Fruit fly (Drosophila melanogaster) whole organism, pupa: Measurements from ENCODE around the gene PGRP-LD.

Experiments
- CG10348 ChIP-seq: fragments of 200-800 bp; sonication (Bioruptor generic); IDR thresholded peaks from 2 replicates; pipeline ENCODE4 v1.3.6; 2022; ENCODE audit warnings: missing biosample characterization, missing genetic modification characterization
- CG12605 ChIP-seq: fragments of 200-800 bp; sonication (Bioruptor generic); IDR thresholded peaks from 2 replicates; pipeline ENCODE4 v1.3.6; 2022; ENCODE audit warnings: missing biosample characterization, missing genetic modification characterization
- CG13204 ChIP-seq: fragments of 200-800 bp; sonication (Bioruptor generic); optimal IDR thresholded peaks from 2 replicates; lab custom pipeline; 2018; ENCODE audit warnings: missing biosample characterization, mild to moderate bottlenecking, missing genetic modification characterization, moderate library complexity
- CG14655 ChIP-seq: fragments of 200-800 bp; sonication (Bioruptor generic); optimal IDR thresholded peaks from 3 replicates; lab custom pipeline; 2017; ENCODE audit warnings: mild to moderate bottlenecking, missing biosample characterization, missing genetic modification reagents, missing genetic modification characterization
- CG15710 ChIP-seq: fragments of 200-800 bp; sonication (Bioruptor generic); optimal IDR thresholded peaks from 2 replicates; lab custom pipeline; 2018; ENCODE audit warnings: missing biosample characterization, mild to moderate bottlenecking, missing genetic modification characterization, moderate library complexity
- CG17806 ChIP-seq: fragments of 200-800 bp; sonication (Bioruptor generic); optimal IDR thresholded peaks from 2 replicates; lab custom pipeline; 2018; ENCODE audit warnings: missing biosample characterization, mild to moderate bottlenecking, missing genetic modification characterization, moderate library complexity
- CG32121 ChIP-seq: fragments of 200-800 bp; sonication (Bioruptor generic); IDR thresholded peaks from 2 replicates; pipeline ENCODE4 v1.3.6; 2022; ENCODE audit warnings: missing biosample characterization, missing genetic modification characterization
- CG34367 ChIP-seq: fragments of 200-800 bp; sonication (Bioruptor generic); optimal IDR thresholded peaks from 2 replicates; lab custom pipeline; 2018; ENCODE audit warnings: missing biosample characterization, mild to moderate bottlenecking, missing genetic modification characterization
- CG4496 ChIP-seq: fragments of 200-800 bp; sonication (Bioruptor generic); IDR thresholded peaks from 3 replicates; pipeline ENCODE4 v1.3.6; 2022; ENCODE audit warnings: missing biosample characterization, missing genetic modification characterization
- CG8159 ChIP-seq: fragments of 200-800 bp; sonication (Bioruptor generic); optimal IDR thresholded peaks from 3 replicates; lab custom pipeline; 2018; ENCODE audit warnings: missing biosample characterization, mild to moderate bottlenecking, missing genetic modification characterization, moderate library complexity
- CG8301 ChIP-seq: fragments of 200-800 bp; sonication (Bioruptor generic); optimal IDR thresholded peaks from 2 replicates; lab custom pipeline; 2018; ENCODE audit warnings: missing biosample characterization, mild to moderate bottlenecking, missing genetic modification characterization
- CG9948 ChIP-seq: fragments of 200-800 bp; sonication (Bioruptor generic); optimal IDR thresholded peaks from 2 replicates; lab custom pipeline; 2018; ENCODE audit warnings: missing biosample characterization, mild to moderate bottlenecking, missing genetic modification characterization, moderate library complexity
- D1 ChIP-seq: fragments of 200-800 bp; sonication (Bioruptor generic); optimal IDR thresholded peaks from 2 replicates; lab custom pipeline; 2018; ENCODE audit warnings: missing biosample characterization, mild to moderate bottlenecking, missing genetic modification characterization, moderate library complexity
- EcR ChIP-seq: fragments of 200-800 bp; sonication (Bioruptor generic); optimal IDR thresholded peaks from 3 replicates; lab custom pipeline; 2019; ENCODE audit warnings: missing biosample characterization, missing genetic modification characterization, mild to moderate bottlenecking, moderate library complexity, missing genetic modification reagents
- Ets98B ChIP-seq: fragments of 200-800 bp; sonication (Bioruptor generic); IDR thresholded peaks from 2 replicates; pipeline ENCODE4 v1.3.6; 2022; ENCODE audit warnings: missing biosample characterization, missing genetic modification characterization
- Pif1A ChIP-seq: fragments of 200-800 bp; sonication (Bioruptor generic); optimal IDR thresholded peaks from 3 replicates; lab custom pipeline; 2016; ENCODE audit warnings: missing biosample characterization, missing genetic modification characterization
- Pif1B ChIP-seq: fragments of 200-800 bp; sonication (Bioruptor generic); optimal IDR thresholded peaks from 3 replicates; lab custom pipeline; 2016; ENCODE audit warnings: missing biosample characterization, missing genetic modification characterization
- Snoo ChIP-seq: fragments of 200-800 bp; sonication (Bioruptor generic); optimal IDR thresholded peaks from 3 replicates; lab custom pipeline; 2017; ENCODE audit warnings: missing biosample characterization, mild to moderate bottlenecking, missing genetic modification characterization, inconsistent platforms
- fd96Ca ChIP-seq: fragments of 200-800 bp; sonication (Bioruptor generic); IDR thresholded peaks from 3 replicates; pipeline ENCODE4 v1.3.6; 2022; ENCODE audit warnings: missing biosample characterization, missing genetic modification characterization
- gl ChIP-seq: fragments of 200-800 bp; sonication (Bioruptor generic); optimal IDR thresholded peaks from 2 replicates; lab custom pipeline; 2018; ENCODE audit warnings: missing biosample characterization, mild to moderate bottlenecking, missing genetic modification characterization
- rn ChIP-seq: fragments of 200-800 bp; sonication (Bioruptor generic); IDR thresholded peaks from 2 replicates; pipeline ENCODE4 v1.3.6; 2022; ENCODE audit warnings: missing biosample characterization, missing genetic modification characterization

PGRP-LD gene

DNA sequence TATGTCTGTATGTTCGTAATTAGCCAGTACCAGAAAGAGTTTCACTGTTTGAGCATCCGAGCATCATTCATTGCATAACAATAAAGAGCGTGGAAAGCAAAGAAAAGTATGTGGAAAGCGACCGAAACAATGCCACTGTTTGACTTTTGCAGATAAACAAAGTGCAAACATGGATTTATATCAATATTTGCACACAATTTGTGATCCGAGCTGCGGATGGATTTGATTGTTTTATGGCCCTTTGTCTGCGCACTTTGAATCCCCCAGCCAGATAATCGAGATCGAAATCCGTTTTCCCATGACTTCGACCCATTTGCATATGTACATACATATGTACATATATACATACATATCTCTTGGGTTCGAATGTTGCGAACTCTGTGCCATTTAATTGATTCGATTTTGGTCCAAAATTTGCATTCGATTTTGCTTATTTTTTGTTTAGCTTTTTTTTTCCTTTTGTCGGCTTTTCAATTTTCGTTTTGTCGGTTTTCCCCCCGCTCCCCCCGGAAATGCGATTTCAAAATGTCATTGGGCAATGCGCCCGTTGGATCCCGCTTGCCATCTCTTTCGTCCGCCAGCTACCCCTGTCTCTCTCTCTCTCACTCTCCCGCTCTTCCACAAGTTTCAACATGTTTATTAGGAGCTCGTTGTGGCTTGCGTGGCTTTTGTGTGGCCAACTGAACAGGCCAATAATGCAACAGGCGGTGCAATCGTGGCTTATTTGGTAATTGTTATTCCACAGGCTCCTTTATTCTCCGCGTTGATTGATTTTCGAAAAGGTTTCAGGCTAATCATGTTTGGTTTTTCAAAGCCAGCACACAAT lies 5.6 kb downstream of the PGRP-LD start:
- TF ChIP-seq rn (GFP tag; lab: Robert Waterston, UW) (no peak), CG4496 (GFP tag; lab: Robert Waterston, UW) (peak; percentile 43; the same call in 1 of the 3 replicates), Snoo (no peak), CG32121 (0 out of 2 replicates have a peak, but pooled peaks have one; percentile 9), CG12605 (GFP tag; lab: Robert Waterston, UW) (0 out of 2 replicates have a peak, but pooled peaks have one; percentile 30), EcR (GFP tag; lab: Kevin White, UChicago) (no peak)

DNA sequence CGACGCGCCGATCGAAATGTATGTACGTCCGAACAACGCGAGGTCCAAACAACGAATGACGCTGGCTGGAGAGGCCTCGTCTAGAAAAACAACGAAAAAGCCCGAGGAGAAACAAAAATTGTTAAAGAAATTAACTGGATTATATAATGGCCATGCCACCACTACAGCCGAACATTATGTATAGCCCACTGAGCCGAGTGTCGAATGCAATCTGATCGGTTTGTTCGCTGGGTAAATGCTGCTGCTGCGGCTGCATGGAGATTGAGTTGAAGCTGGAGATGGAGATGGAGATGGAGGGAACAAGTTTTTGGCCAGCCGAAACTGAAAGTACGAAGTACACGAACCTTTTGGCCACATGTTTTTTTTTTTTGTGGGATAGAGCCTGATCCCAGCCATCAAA lies 6.8 kb downstream of the PGRP-LD start, which contains the start of gene Cralbp:
TSS of gene Cralbp (minus strand) at position 115 of the 400 bp plus-strand sequence.
- 0 out of 3 replicates have a peak, but pooled peaks have one; percentile 36 for TF ChIP-seq CG4496 (GFP tag; lab: Robert Waterston, UW)
- TF ChIP-seq CG9948: no peak
- TF ChIP-seq, all 21 proteins: peak for 1

DNA sequence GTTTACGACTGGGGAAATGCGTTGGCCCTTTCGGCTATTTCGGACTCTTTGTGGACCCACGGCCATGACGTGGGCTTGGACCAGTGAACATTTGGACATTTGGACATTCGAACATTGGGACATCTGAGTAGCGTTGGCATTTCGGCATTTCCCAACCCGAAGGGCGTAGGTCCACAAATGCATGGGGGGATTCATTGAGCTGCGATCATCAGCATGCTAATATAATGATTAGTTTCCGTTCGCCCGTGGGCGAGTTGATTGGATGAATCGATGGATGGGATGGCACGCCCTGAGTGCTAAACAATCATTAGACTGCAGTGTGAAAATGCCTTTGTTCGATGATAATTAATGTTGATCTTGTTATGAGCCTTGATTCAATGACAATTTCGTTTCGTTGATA lies 7.6 kb downstream of the PGRP-LD start:
- no peak for TF ChIP-seq EcR (GFP tag; lab: Kevin White, UChicago)
- TF ChIP-seq CG34367: no peak
- no peak for TF ChIP-seq CG13204 (GFP tag; lab: Kevin White, UChicago)
- TF ChIP-seq CG14655: no peak
- TF ChIP-seq D1: no peak
- TF ChIP-seq Pif1B (GFP tag; lab: Kevin White, UChicago): no peak
- TF ChIP-seq CG15710 (tag; lab: Kevin White, UChicago): no peak
- TF ChIP-seq CG8159 (tag; lab: Kevin White, UChicago): no peak
- no peak for TF ChIP-seq rn (GFP tag; lab: Robert Waterston, UW)
- TF ChIP-seq CG32121: no peak
- no peak for TF ChIP-seq Snoo
- no peak for TF ChIP-seq Pif1A
- TF ChIP-seq fd96Ca (GFP tag; lab: Robert Waterston, UW): no peak
- no peak for TF ChIP-seq gl (tag; lab: Kevin White, UChicago)
- TF ChIP-seq CG12605 (GFP tag; lab: Robert Waterston, UW): no peak

DNA sequence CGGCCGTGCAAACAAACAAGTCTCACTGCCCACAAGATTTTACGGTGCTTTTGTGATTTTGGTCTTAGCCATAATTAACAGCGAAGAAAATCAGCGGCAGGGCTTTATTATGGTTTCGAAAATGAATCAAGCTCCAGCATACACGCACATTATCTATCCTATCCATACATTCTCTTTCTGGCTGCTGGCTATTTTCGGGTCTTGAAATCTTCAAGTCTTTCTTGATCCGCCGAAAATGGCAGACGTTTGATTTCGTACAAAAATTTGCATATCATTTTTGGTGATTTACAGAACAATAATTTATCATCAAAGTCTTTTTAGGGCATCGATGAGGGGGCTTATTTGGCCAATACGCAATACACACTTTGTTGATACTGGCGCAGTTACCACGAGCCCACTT lies 9.0 kb downstream of the PGRP-LD start:
- TF ChIP-seq Pif1A: no peak
- TF ChIP-seq fd96Ca (GFP tag; lab: Robert Waterston, UW): no peak
- TF ChIP-seq Snoo: no peak
- TF ChIP-seq CG32121: no peak
- no peak for TF ChIP-seq Ets98B (GFP tag; lab: Robert Waterston, UW)
- TF ChIP-seq rn (GFP tag; lab: Robert Waterston, UW): no peak
- TF ChIP-seq CG34367: no peak
- TF ChIP-seq CG8301 (tag; lab: Kevin White, UChicago): no peak
- TF ChIP-seq gl (tag; lab: Kevin White, UChicago): no peak
- no peak for TF ChIP-seq CG15710 (tag; lab: Kevin White, UChicago)
- TF ChIP-seq CG10348 (GFP tag; lab: Robert Waterston, UW): no peak

DNA sequence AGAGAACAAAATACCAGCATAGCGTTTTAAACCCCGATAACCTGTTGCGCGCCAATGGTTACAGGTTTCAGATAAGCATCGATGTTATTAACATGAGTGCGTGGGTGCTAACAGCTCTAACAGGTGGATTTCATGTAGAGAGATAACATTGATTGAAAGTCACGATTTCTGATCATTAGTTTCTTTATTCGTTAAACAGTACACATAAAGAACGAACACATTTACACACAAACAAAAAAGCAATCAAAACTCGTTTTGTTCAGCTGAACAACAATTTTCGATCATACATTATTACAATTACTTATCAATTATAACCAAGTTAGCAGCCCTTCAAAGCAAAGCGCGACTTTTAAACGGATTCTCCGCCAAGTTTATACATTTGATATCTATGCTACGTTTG lies 9.8 kb downstream of the PGRP-LD start:
- TF ChIP-seq CG34367: no peak
- no peak for TF ChIP-seq CG14655
- peak; percentile 32; the same call in 1 of the 2 replicates for TF ChIP-seq Ets98B (GFP tag; lab: Robert Waterston, UW)
- TF ChIP-seq CG12605 (GFP tag; lab: Robert Waterston, UW): peak; percentile 67
- TF ChIP-seq CG17806 (tag; lab: Kevin White, UChicago): peak; percentile 18

DNA sequence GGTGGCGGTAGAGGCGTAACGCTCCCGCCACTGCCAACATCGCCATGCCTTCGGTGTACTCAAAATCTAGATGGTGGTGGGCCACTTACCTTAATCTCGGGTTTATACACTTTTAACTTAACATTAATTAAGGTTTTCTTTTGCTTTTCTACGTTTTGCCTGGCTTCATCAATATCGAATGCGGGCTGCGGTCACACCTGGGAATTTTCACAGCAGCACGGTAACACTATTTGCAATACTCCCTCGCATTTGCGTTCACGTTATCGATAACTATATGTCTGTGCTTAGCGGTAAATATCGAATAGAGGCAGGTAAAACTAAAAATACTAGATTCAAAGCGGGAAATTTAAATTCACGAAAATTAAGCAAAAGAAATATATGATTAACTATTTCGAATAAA lies 14.1 kb downstream of the PGRP-LD start, which contains the start of gene Bre1:
TSS of gene Bre1 (minus strand) at position 226 of the 400 bp plus-strand sequence.
- TF ChIP-seq CG9948 (no peak), CG13204 (GFP tag; lab: Kevin White, UChicago) (no peak), CG17806 (tag; lab: Kevin White, UChicago) (no peak), Snoo (no peak), CG10348 (GFP tag; lab: Robert Waterston, UW) (no peak)

DNA sequence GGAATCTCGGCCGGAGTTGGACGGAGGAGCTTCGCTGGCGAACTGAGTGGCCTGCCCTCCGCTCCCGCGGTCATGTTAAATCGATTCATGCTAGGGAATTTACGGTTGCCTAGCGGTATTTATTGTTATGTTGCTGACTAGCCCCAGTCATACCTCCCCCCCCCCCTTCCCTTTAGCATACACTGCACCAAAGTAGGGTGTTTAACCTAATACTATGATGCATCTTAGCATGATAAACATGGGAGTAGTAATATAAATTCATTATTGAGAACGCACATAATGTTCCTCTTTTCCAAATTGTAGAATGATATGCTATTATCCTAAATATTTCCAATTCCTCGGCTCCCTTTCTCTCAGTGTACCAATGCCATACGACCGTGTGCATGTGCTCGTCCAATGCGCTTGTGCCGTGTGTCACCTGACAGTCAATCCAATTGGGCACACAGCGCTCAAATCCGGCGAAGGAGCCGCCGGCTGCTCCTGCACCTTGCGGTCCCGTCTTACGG lies 16.7 kb downstream of the PGRP-LD start, which contains the start of gene Tektin-C:
TSS of gene Tektin-C (minus strand) at position 51 of the 506 bp plus-strand sequence.
- TF ChIP-seq fd96Ca (GFP tag; lab: Robert Waterston, UW) (peak; percentile 30; the same call in 1 of the 3 replicates), CG10348 (GFP tag; lab: Robert Waterston, UW) (no peak)
